Fruit fly (Drosophila melanogaster) S2 (cell line): ENCODE results near the gene CG33234.

Experiments used
- CG8478 ChIP-seq: fragments of >200 bp; optimal IDR thresholded peaks from 2 replicates; lab custom pipeline; 2018
- CTCF ChIP-seq, 2 experiments: fragments of >200 bp; optimal IDR thresholded peaks; 2 replicates each; lab custom pipeline; 2018

DNA sequence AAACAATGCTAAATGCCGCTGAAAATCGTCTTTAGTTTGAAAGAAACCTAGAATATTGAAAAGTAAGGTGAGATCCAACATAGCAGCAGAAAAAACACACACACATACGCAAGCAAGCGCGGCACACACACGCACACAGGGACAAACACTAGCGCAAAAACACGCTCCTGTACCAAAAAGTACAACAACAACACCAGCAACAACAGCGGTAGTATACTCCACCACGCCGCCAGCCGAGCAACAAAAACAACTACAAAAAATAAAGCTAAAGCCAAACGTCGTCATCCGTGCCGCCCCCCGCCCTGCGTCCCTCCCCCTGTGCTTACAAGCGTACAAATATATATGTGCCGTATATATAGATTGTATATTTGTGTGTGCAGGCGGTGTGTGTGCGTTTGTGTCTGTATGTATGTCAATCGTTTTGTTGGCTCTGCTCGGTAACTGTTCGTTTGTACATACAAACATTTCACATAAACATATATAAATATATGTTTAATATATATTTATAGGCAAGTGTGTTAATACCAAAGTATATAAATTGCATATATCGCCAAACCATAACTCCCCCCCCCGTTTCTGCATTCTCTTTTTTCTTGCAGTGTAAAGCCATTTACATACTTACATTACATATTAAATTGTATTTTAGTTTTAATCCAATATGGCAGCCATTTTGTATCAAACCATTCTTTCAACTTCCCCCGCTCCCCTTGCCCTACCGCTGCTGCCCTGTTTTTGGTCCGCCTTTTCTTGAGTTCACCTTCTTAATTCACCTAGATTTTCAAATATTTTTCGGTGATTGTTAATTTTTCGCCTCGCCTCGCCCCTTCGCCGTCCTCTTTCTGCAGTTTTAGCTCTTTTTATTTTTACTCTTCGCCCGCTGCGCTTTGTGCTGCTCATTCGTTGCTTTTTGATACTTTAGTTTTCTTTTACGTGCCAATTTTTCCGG lies 25.1 kb upstream of the CG33234 start:
- TF ChIP-seq CTCF (optimal IDR thresholded peaks at IDR 0.05; lab: Kevin White, UChicago) (no peak), CG8478 (lab: Kevin White, UChicago) (no peak)
